Worm (Caenorhabditis elegans) whole organism, late embryonic: Measurements from ENCODE around the gene D1086.11.

Experiments used
- F13H6.1 ChIP-seq: sonication (generic microtip); optimal IDR thresholded peaks from 2 replicates; lab custom pipeline; 2016; ENCODE audit warnings: missing genetic modification characterization, missing compliant biosample characterization
- T23F11.4 ChIP-seq: fragments of 200-800 bp; sonication (Bioruptor generic); optimal IDR thresholded peaks from 2 replicates; lab custom pipeline; 2018; ENCODE audit warnings: mild to moderate bottlenecking, missing genetic modification characterization, missing compliant biosample characterization
- ceh-24 ChIP-seq: sonication (generic microtip); optimal IDR thresholded peaks from 2 replicates; lab custom pipeline; 2016; ENCODE audit warnings: mild to moderate bottlenecking, missing genetic modification characterization, missing compliant biosample characterization
- ceh-9 ChIP-seq: sonication (generic microtip); optimal IDR thresholded peaks from 2 replicates; lab custom pipeline; 2016; ENCODE audit warnings: mild to moderate bottlenecking, missing genetic modification characterization, inconsistent platforms, missing compliant biosample characterization
- elt-2 ChIP-seq: sonication (generic microtip); optimal IDR thresholded peaks from 2 replicates; lab custom pipeline; 2016; ENCODE audit warnings: missing genetic modification reagents, missing genetic modification characterization, missing compliant biosample characterization
- fkh-10 ChIP-seq: fragments of 150-350 bp; optimal IDR thresholded peaks from 2 replicates; lab custom pipeline; 2014; ENCODE audit warnings: missing biosample characterization, missing genetic modification reagents, missing genetic modification characterization
- madf-2 ChIP-seq: sonication (generic microtip); optimal IDR thresholded peaks from 2 replicates; lab custom pipeline; 2017; ENCODE audit warnings: missing genetic modification characterization, missing compliant biosample characterization
- nfya-1 ChIP-seq: sonication (generic microtip); optimal IDR thresholded peaks from 2 replicates; lab custom pipeline; 2017; ENCODE audit warnings: missing genetic modification characterization, mild to moderate bottlenecking, missing compliant biosample characterization, antibody characterized with exemption, moderate library complexity
- pha-4 ChIP-seq: fragments of 150-350 bp; optimal IDR thresholded peaks from 2 replicates; lab custom pipeline; 2018; ENCODE audit warnings: missing biosample characterization, missing genetic modification reagents, missing genetic modification characterization
- rnt-1 ChIP-seq: sonication (generic microtip); optimal IDR thresholded peaks from 2 replicates; lab custom pipeline; 2016; ENCODE audit warnings: missing genetic modification characterization, missing compliant biosample characterization
- sox-4 ChIP-seq: sonication (generic microtip); optimal IDR thresholded peaks from 2 replicates; lab custom pipeline; 2017; ENCODE audit warnings: mild to moderate bottlenecking, missing genetic modification characterization, inconsistent platforms, missing compliant biosample characterization
- unc-86 ChIP-seq: sonication (generic microtip); optimal IDR thresholded peaks from 2 replicates; lab custom pipeline; 2016; ENCODE audit warnings: missing genetic modification characterization, missing compliant biosample characterization

DNA sequence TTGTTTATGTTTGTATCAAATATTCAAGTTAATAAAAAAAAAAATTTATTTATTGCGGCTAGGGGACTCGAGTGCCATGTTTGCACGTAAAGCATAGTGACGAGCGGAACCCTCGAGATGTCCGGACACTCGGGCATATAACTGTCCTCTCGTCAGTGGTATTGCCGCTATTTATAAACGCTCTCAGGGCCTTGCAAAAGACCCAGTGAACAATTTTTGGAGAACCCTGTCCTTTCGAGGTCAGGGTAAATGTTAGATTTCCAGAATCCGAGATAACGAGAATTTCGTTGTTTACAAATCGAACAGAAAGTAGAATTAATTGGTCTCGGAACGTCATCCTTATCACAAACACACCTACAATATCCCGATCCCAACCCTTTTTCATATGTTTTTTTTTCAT lies 18.1 kb downstream of the D1086.11 start, which contains the start of gene D1086.3:
- no peak for TF ChIP-seq madf-2 (tag; lab: Kevin White, UChicago)
- TF ChIP-seq ceh-24 (tag; lab: Kevin White, UChicago), result no peak
- no peak for TF ChIP-seq fkh-10 (GFP tag; lab: Kevin White, UChicago)
- no peak for TF ChIP-seq nfya-1 (tag; lab: Kevin White, UChicago)
- TF ChIP-seq pha-4, result no peak
- TF ChIP-seq elt-2 (tag; lab: Kevin White, UChicago), result no peak
- no peak for TF ChIP-seq unc-86 (tag; lab: Kevin White, UChicago)
- no peak for TF ChIP-seq ceh-9 (tag; lab: Kevin White, UChicago)
- no peak for TF ChIP-seq rnt-1 (tag; lab: Kevin White, UChicago)
- no peak for TF ChIP-seq F13H6.1
- TF ChIP-seq T23F11.4 (GFP tag; lab: Kevin White, UChicago), result no peak
- TF ChIP-seq sox-4 (tag; lab: Kevin White, UChicago), result no peak
